Fruit fly (Drosophila melanogaster) whole organism, embryonic: ENCODE measurements around the gene Cyp313b1.

Source experiments
- Blimp-1 ChIP-seq: fragments of 200-800 bp; sonication (Bioruptor generic); optimal IDR thresholded peaks from 3 replicates; lab custom pipeline; 2018; ENCODE audit warnings: missing biosample characterization, missing genetic modification characterization, mild to moderate bottlenecking, moderate library complexity, missing genetic modification reagents
- CG10147 ChIP-seq: fragments of 200-800 bp; sonication (Bioruptor generic); optimal IDR thresholded peaks from 2 replicates; lab custom pipeline; 2019; ENCODE audit warnings: missing biosample characterization, mild to moderate bottlenecking, missing genetic modification characterization, moderate library complexity
- CG10267 ChIP-seq: fragments of 200-800 bp; sonication (Bioruptor generic); optimal IDR thresholded peaks from 2 replicates; lab custom pipeline; 2018; ENCODE audit warnings: missing biosample characterization, mild to moderate bottlenecking, missing genetic modification characterization, moderate library complexity
- CG10959 ChIP-seq: fragments of 200-800 bp; sonication (Bioruptor generic); IDR thresholded peaks from 2 replicates; pipeline ENCODE4 v1.3.6; 2022; ENCODE audit warnings: missing biosample characterization, missing genetic modification characterization
- CG10979 ChIP-seq: fragments of 200-800 bp; sonication (Bioruptor generic); optimal IDR thresholded peaks from 2 replicates; lab custom pipeline; 2018; ENCODE audit warnings: missing biosample characterization, mild to moderate bottlenecking, missing genetic modification characterization, moderate library complexity
- CG11093 ChIP-seq: fragments of 200-800 bp; sonication (Bioruptor generic); IDR thresholded peaks from 3 replicates; pipeline ENCODE4 v1.3.6; 2022; ENCODE audit warnings: missing biosample characterization, missing genetic modification characterization
- CG12155 ChIP-seq: fragments of 200-800 bp; sonication (Bioruptor generic); optimal IDR thresholded peaks from 3 replicates; lab custom pipeline; 2016; ENCODE audit warnings: missing biosample characterization, missing genetic modification characterization
- CG12391 ChIP-seq: fragments of 200-800 bp; sonication (Bioruptor generic); optimal IDR thresholded peaks from 3 replicates; lab custom pipeline; 2018; ENCODE audit warnings: missing biosample characterization, mild to moderate bottlenecking, missing genetic modification characterization, moderate library complexity
- CG13123 ChIP-seq: fragments of 200-800 bp; sonication (Bioruptor generic); optimal IDR thresholded peaks from 2 replicates; lab custom pipeline; 2016; ENCODE audit warnings: missing biosample characterization, missing genetic modification characterization
- CG13775 ChIP-seq: fragments of 200-800 bp; sonication (Bioruptor generic); optimal IDR thresholded peaks from 3 replicates; lab custom pipeline; 2017; ENCODE audit warnings: missing biosample characterization, mild to moderate bottlenecking, missing genetic modification characterization
- CG14050 ChIP-seq: fragments of 200-800 bp; sonication (Bioruptor generic); IDR thresholded peaks from 3 replicates; pipeline ENCODE4 v1.3.6; 2022; ENCODE audit warnings: missing biosample characterization, missing genetic modification characterization
- CG14710 ChIP-seq: fragments of 200-800 bp; sonication (Bioruptor generic); optimal IDR thresholded peaks from 3 replicates; lab custom pipeline; 2019; ENCODE audit warnings: missing biosample characterization, mild to moderate bottlenecking, missing genetic modification characterization, moderate library complexity
- CG14965 ChIP-seq: fragments of 200-800 bp; sonication (Bioruptor generic); optimal IDR thresholded peaks from 2 replicates; lab custom pipeline; 2016; ENCODE audit warnings: missing biosample characterization, missing genetic modification characterization, borderline replicate concordance
- CG15479 ChIP-seq: fragments of 200-800 bp; sonication (Bioruptor generic); optimal IDR thresholded peaks from 3 replicates; lab custom pipeline; 2019; ENCODE audit warnings: missing biosample characterization, mild to moderate bottlenecking, missing genetic modification characterization, moderate library complexity
- CG1603 ChIP-seq: fragments of 200-800 bp; sonication (Bioruptor generic); optimal IDR thresholded peaks from 2 replicates; lab custom pipeline; 2019; ENCODE audit warnings: missing biosample characterization, mild to moderate bottlenecking, missing genetic modification characterization, moderate library complexity
- CG17829 ChIP-seq: fragments of 200-800 bp; optimal IDR thresholded peaks from 2 replicates; lab custom pipeline; 2019; ENCODE audit warnings: missing biosample characterization, mild to moderate bottlenecking, missing genetic modification characterization, moderate library complexity
- CG18011 ChIP-seq: fragments of 200-800 bp; sonication (Bioruptor generic); optimal IDR thresholded peaks from 2 replicates; lab custom pipeline; 2017; ENCODE audit warnings: missing biosample characterization, missing genetic modification characterization, mild to moderate bottlenecking, moderate library complexity, missing genotype
- CG18262 ChIP-seq: fragments of 200-800 bp; optimal IDR thresholded peaks from 3 replicates; lab custom pipeline; 2019; ENCODE audit warnings: missing biosample characterization, mild to moderate bottlenecking, missing genetic modification characterization, moderate library complexity
- CG3281 ChIP-seq: fragments of 200-800 bp; sonication (Bioruptor generic); optimal IDR thresholded peaks from 3 replicates; lab custom pipeline; 2017; ENCODE audit warnings: missing biosample characterization, mild to moderate bottlenecking, missing genetic modification characterization
- CG4360 ChIP-seq: fragments of 200-800 bp; sonication (Bioruptor generic); IDR thresholded peaks from 2 replicates; pipeline ENCODE4 v1.3.6; 2022; ENCODE audit warnings: missing biosample characterization, missing genetic modification characterization
- CG4404 ChIP-seq: fragments of 200-800 bp; sonication (Bioruptor generic); IDR thresholded peaks from 2 replicates; pipeline ENCODE4 v1.3.6; 2022; ENCODE audit warnings: missing biosample characterization, missing genetic modification characterization
- CG7271 ChIP-seq: fragments of 200-800 bp; sonication (Bioruptor generic); optimal IDR thresholded peaks from 2 replicates; lab custom pipeline; 2018; ENCODE audit warnings: missing biosample characterization, mild to moderate bottlenecking, missing genetic modification characterization, moderate library complexity
- CG8765 ChIP-seq: fragments of 200-800 bp; sonication (Bioruptor generic); IDR thresholded peaks from 2 replicates; pipeline ENCODE4 v1.3.6; 2022; ENCODE audit warnings: missing biosample characterization, missing genetic modification characterization
- CG9727 ChIP-seq: fragments of 200-800 bp; sonication (Bioruptor generic); optimal IDR thresholded peaks from 3 replicates; lab custom pipeline; 2017; ENCODE audit warnings: missing biosample characterization, mild to moderate bottlenecking, missing genetic modification characterization
- D ChIP-seq, 2 experiments: fragments of 200-800 bp in 1 of 2; fragments of >200 bp in 1 of 2; sonication (Bioruptor generic) in 1 of 2; optimal IDR thresholded peaks; 2 replicates in 1 of 2; 3 replicates in 1 of 2; lab custom pipeline; 2017; ENCODE audit warnings: mild to moderate bottlenecking in 1 of 2, missing biosample characterization in 1 of 2, missing genetic modification characterization in 1 of 2, missing genetic modification reagents in 1 of 2
- Dref ChIP-seq: fragments of 200-800 bp; sonication (Bioruptor generic); IDR thresholded peaks from 2 replicates; pipeline ENCODE4 v1.3.6; 2022; ENCODE audit warnings: missing biosample characterization, missing genetic modification characterization
- HLH3B ChIP-seq: fragments of 200-800 bp; sonication (Bioruptor generic); IDR thresholded peaks from 2 replicates; pipeline ENCODE4 v1.3.6; 2022; ENCODE audit warnings: missing biosample characterization, missing genetic modification characterization
- Hr39 ChIP-seq: fragments of >200 bp; optimal IDR thresholded peaks from 2 replicates; lab custom pipeline; 2017
- Hsf ChIP-seq: fragments of 200-800 bp; sonication (Bioruptor generic); optimal IDR thresholded peaks from 3 replicates; lab custom pipeline; 2016; ENCODE audit warnings: missing biosample characterization, missing genetic modification characterization
- Sox100B ChIP-seq: fragments of 200-800 bp; sonication (Bioruptor generic); optimal IDR thresholded peaks from 3 replicates; lab custom pipeline; 2018; ENCODE audit warnings: missing biosample characterization, mild to moderate bottlenecking, missing genetic modification characterization
- Sox102F ChIP-seq: fragments of 200-800 bp; sonication (Bioruptor generic); optimal IDR thresholded peaks from 2 replicates; lab custom pipeline; 2018; ENCODE audit warnings: missing biosample characterization, mild to moderate bottlenecking, missing genetic modification characterization, moderate library complexity
- Xrp1 ChIP-seq: fragments of 200-800 bp; sonication (Bioruptor generic); IDR thresholded peaks from 2 replicates; pipeline ENCODE4 v1.3.6; 2022; ENCODE audit warnings: missing biosample characterization, missing genetic modification characterization
- ab ChIP-seq: fragments of 200-800 bp; sonication (Bioruptor generic); optimal IDR thresholded peaks from 2 replicates; lab custom pipeline; 2016; ENCODE audit warnings: missing biosample characterization, missing genetic modification characterization
- ac ChIP-seq: fragments of 200-800 bp; sonication (Bioruptor generic); optimal IDR thresholded peaks from 3 replicates; lab custom pipeline; 2017; ENCODE audit warnings: missing biosample characterization, mild to moderate bottlenecking, missing genetic modification characterization
- bab2 ChIP-seq: fragments of 200-800 bp; sonication (Bioruptor generic); optimal IDR thresholded peaks from 2 replicates; lab custom pipeline; 2016; ENCODE audit warnings: missing biosample characterization, missing genetic modification characterization
- ci ChIP-seq: fragments of 200-800 bp; sonication (Bioruptor generic); IDR thresholded peaks from 3 replicates; pipeline ENCODE4 v1.3.6; 2022; ENCODE audit warnings: missing biosample characterization, missing genetic modification characterization
- dmrt11E ChIP-seq: fragments of 200-800 bp; sonication (Bioruptor generic); optimal IDR thresholded peaks from 3 replicates; lab custom pipeline; 2018; ENCODE audit warnings: missing biosample characterization, mild to moderate bottlenecking, missing genetic modification characterization, moderate library complexity
- dysf ChIP-seq: fragments of 200-800 bp; sonication (Bioruptor generic); IDR thresholded peaks from 3 replicates; pipeline ENCODE4 v1.3.6; 2022; ENCODE audit warnings: missing biosample characterization, missing genetic modification characterization
- esg ChIP-seq: fragments of 200-800 bp; sonication (Bioruptor generic); conservative IDR thresholded peaks from 2 replicates; pipeline ENCODE4 v1.3.6; 2022; ENCODE audit warnings: missing biosample characterization, missing genetic modification characterization
- fd102C ChIP-seq: fragments of 200-800 bp; sonication (Bioruptor generic); optimal IDR thresholded peaks from 2 replicates; lab custom pipeline; 2018; ENCODE audit warnings: missing biosample characterization, mild to moderate bottlenecking, missing genetic modification characterization, moderate library complexity
- ftz-f1 ChIP-seq: fragments of 200-800 bp; sonication (Bioruptor generic); optimal IDR thresholded peaks from 2 replicates; lab custom pipeline; 2016; ENCODE audit warnings: missing biosample characterization, missing genetic modification characterization
- lola ChIP-seq, 3 experiments: fragments of >200 bp in 2 of 3; fragments of 200-800 bp in 1 of 3; sonication (Bioruptor generic) in 1 of 3; optimal IDR thresholded peaks; 2 replicates each; lab custom pipeline; 2017 to 2019; ENCODE audit warnings: missing biosample characterization in 3 of 3, missing genetic modification characterization in 3 of 3, mild to moderate bottlenecking in 1 of 3, moderate library complexity in 1 of 3
- mam ChIP-seq: fragments of 200-800 bp; sonication (Bioruptor generic); optimal IDR thresholded peaks from 3 replicates; lab custom pipeline; 2016; ENCODE audit warnings: missing biosample characterization, missing genetic modification characterization
- prd ChIP-seq, 3 experiments: fragments of >200 bp in 2 of 3; fragments of 200-800 bp in 1 of 3; sonication (Bioruptor generic) in 1 of 3; optimal IDR thresholded peaks in 2 of 3; IDR thresholded peaks in 1 of 3; 2 replicates in 2 of 3; 3 replicates in 1 of 3; pipeline versions ENCODE4 v1.3.6 to Lab custom; 2017 to 2022; ENCODE audit warnings: missing biosample characterization in 1 of 3, missing genetic modification characterization in 1 of 3
- pum ChIP-seq: fragments of 200-800 bp; sonication (Bioruptor generic); optimal IDR thresholded peaks from 2 replicates; lab custom pipeline; 2016; ENCODE audit warnings: missing biosample characterization, missing genetic modification characterization
- sens ChIP-seq: fragments of 200-800 bp; sonication (Bioruptor generic); peaks from one replicate; lab custom pipeline; 2016; ENCODE audit warnings: missing biosample characterization, missing genetic modification characterization
- twi ChIP-seq: fragments of 200-800 bp; optimal IDR thresholded peaks from 2 replicates; lab custom pipeline; 2019; ENCODE audit warnings: missing biosample characterization, mild to moderate bottlenecking, missing genetic modification characterization, moderate library complexity
- tx ChIP-seq: fragments of 200-800 bp; sonication (Bioruptor generic); optimal IDR thresholded peaks from 2 replicates; lab custom pipeline; 2016; ENCODE audit warnings: missing biosample characterization, missing genetic modification characterization
- unpg ChIP-seq: fragments of 200-800 bp; sonication (Bioruptor generic); optimal IDR thresholded peaks from 3 replicates; lab custom pipeline; 2018; ENCODE audit warnings: missing biosample characterization, mild to moderate bottlenecking, missing genetic modification characterization, moderate library complexity
- zfh1 ChIP-seq: fragments of 200-800 bp; sonication (Bioruptor generic); IDR thresholded peaks from 3 replicates; pipeline ENCODE4 v1.3.6; 2022; ENCODE audit warnings: missing biosample characterization, missing genetic modification characterization

The Cyp313b1 gene

dm6 chr3R:8683280-8683679 is 37.8 kb upstream of the Cyp313b1 start:
- TF ChIP-seq CG17829 (tag; lab: Kevin White, UChicago): peak; percentile 25
- peak; percentile 3 for TF ChIP-seq CG10267 (tag; lab: Kevin White, UChicago)
- TF ChIP-seq pum (GFP tag; lab: Kevin White, UChicago): no peak
- TF ChIP-seq ftz-f1: no peak
- no peak for TF ChIP-seq unpg (GFP tag; lab: Kevin White, UChicago)
- TF ChIP-seq CG14965 (GFP tag; lab: Kevin White, UChicago): no peak
- TF ChIP-seq zfh1 (GFP tag; lab: Robert Waterston, UW): peak; percentile 28; the same call in 1 of the 3 replicates
- TF ChIP-seq D (optimal IDR thresholded peaks at IDR 0.05; lab: Kevin White, UChicago): no peak
- no peak for TF ChIP-seq D (GFP tag; optimal IDR thresholded peaks at IDR 0.05; lab: Kevin White, UChicago)
- TF ChIP-seq CG12155 (GFP tag; lab: Kevin White, UChicago): no peak
- peak; percentile 5 for TF ChIP-seq CG18262 (tag; lab: Kevin White, UChicago)
- peak; percentile 12 for TF ChIP-seq twi (tag; lab: Kevin White, UChicago)
- TF ChIP-seq CG4360 (GFP tag; lab: Robert Waterston, UW): no peak
- no peak for TF ChIP-seq CG1603 (tag; lab: Kevin White, UChicago)
- no peak for TF ChIP-seq tx
- no peak for TF ChIP-seq ab (GFP tag; lab: Kevin White, UChicago)
- peak; percentile 67 for TF ChIP-seq CG15479
- TF ChIP-seq CG13123 (GFP tag; lab: Kevin White, UChicago): no peak
- TF ChIP-seq CG4404 (GFP tag; lab: Robert Waterston, UW): peak; percentile 65
- TF ChIP-seq Dref (GFP tag; lab: Robert Waterston, UW): 0 out of 2 replicates have a peak, but pooled peaks have one; percentile 1
- no peak for TF ChIP-seq bab2 (GFP tag; lab: Kevin White, UChicago)
- peak; percentile 4 for TF ChIP-seq CG13775 (GFP tag; lab: Kevin White, UChicago)
- TF ChIP-seq Sox102F (GFP tag; lab: Kevin White, UChicago): no peak
- no peak for TF ChIP-seq CG11093 (GFP tag; lab: Robert Waterston, UW)
- TF ChIP-seq ci (GFP tag; lab: Robert Waterston, UW): 0 out of 3 replicates have a peak, but pooled peaks have one; percentile 11
- no peak for TF ChIP-seq Sox100B
- TF ChIP-seq ac (GFP tag; lab: Kevin White, UChicago): peak; percentile 27
- TF ChIP-seq CG10147 (GFP tag; lab: Kevin White, UChicago): no peak
- TF ChIP-seq fd102C (GFP tag; lab: Kevin White, UChicago): peak; percentile 79
- no peak for TF ChIP-seq Hr39
- TF ChIP-seq CG10959 (GFP tag; lab: Robert Waterston, UW): peak; percentile 42; the same call in 1 of the 2 replicates
- TF ChIP-seq prd (optimal IDR thresholded peaks at IDR 0.05; lab: Kevin White, UChicago): no peak
- TF ChIP-seq prd (GFP tag; IDR thresholded peaks at IDR 0.05; lab: Robert Waterston, UW): peak; percentile 84
- peak in 1 of 3 experiments; percentile 56 for TF ChIP-seq lola (GFP tag; optimal IDR thresholded peaks at IDR 0.05; lab: Kevin White, UChicago)
- TF ChIP-seq sens (GFP tag; lab: Kevin White, UChicago): peak; percentile 74
- peak; percentile 5 for TF ChIP-seq CG14710 (tag; lab: Kevin White, UChicago)
- TF ChIP-seq esg (GFP tag; lab: Robert Waterston, UW): no peak
- no peak for TF ChIP-seq dysf (GFP tag; lab: Robert Waterston, UW)
- TF ChIP-seq mam (GFP tag; lab: Kevin White, UChicago): no peak
- TF ChIP-seq dmrt11E: peak; percentile 55
- peak; percentile 47 for TF ChIP-seq CG10979
- no peak for TF ChIP-seq CG18011 (GFP tag; lab: Kevin White, UChicago)
- no peak for TF ChIP-seq Blimp-1
- TF ChIP-seq CG9727: peak; percentile 62
- TF ChIP-seq Hsf (GFP tag; lab: Kevin White, UChicago): peak; percentile 10
- TF ChIP-seq CG14050 (GFP tag; lab: Robert Waterston, UW): no peak
- peak; percentile 28; the same call in 1 of the 2 replicates for TF ChIP-seq Xrp1 (GFP tag; lab: Robert Waterston, UW)
- TF ChIP-seq CG12391 (tag; lab: Kevin White, UChicago): peak; percentile 10
- no peak for TF ChIP-seq CG3281 (GFP tag; lab: Kevin White, UChicago)
- TF ChIP-seq HLH3B (GFP tag; lab: Robert Waterston, UW): no peak
- peak; percentile 58 for TF ChIP-seq CG7271 (tag; lab: Kevin White, UChicago)
- peak; percentile 65 for TF ChIP-seq CG8765
